Fruit fly (Drosophila melanogaster) whole organism, prepupa: ENCODE data around the gene CG4101.

Source experiments
- Blimp-1 ChIP-seq: fragments of 200-800 bp; sonication (Bioruptor generic); optimal IDR thresholded peaks from 3 replicates; lab custom pipeline; 2017; ENCODE audit warnings: missing biosample characterization, missing genetic modification characterization, mild to moderate bottlenecking, moderate library complexity, missing genetic modification reagents
- CG10631 ChIP-seq: fragments of 200-800 bp; sonication (Bioruptor generic); optimal IDR thresholded peaks from 2 replicates; lab custom pipeline; 2016; ENCODE audit warnings: missing biosample characterization, missing genetic modification characterization
- CG10669 ChIP-seq: fragments of 200-800 bp; sonication (Bioruptor generic); optimal IDR thresholded peaks from 3 replicates; lab custom pipeline; 2018; ENCODE audit warnings: missing biosample characterization, mild to moderate bottlenecking, missing genetic modification characterization, moderate library complexity
- CG11762 ChIP-seq: fragments of 200-800 bp; sonication (Bioruptor generic); optimal IDR thresholded peaks from 3 replicates; lab custom pipeline; 2016; ENCODE audit warnings: missing biosample characterization, missing genetic modification characterization; ENCODE audit not compliant: insufficient read depth
- CG15336 ChIP-seq: fragments of 200-800 bp; sonication (Bioruptor generic); IDR thresholded peaks from 2 replicates; pipeline ENCODE4 v1.3.6; 2022; ENCODE audit warnings: missing biosample characterization, missing genetic modification characterization
- CG1621 ChIP-seq: fragments of 200-800 bp; sonication (Bioruptor generic); optimal IDR thresholded peaks from 3 replicates; lab custom pipeline; 2018; ENCODE audit warnings: missing biosample characterization, mild to moderate bottlenecking, missing genetic modification characterization
- CG16779 ChIP-seq: fragments of 200-800 bp; sonication (Bioruptor generic); optimal IDR thresholded peaks from 3 replicates; lab custom pipeline; 2017; ENCODE audit warnings: missing biosample characterization, mild to moderate bottlenecking, missing genetic modification characterization
- CG3032 ChIP-seq: fragments of 200-800 bp; optimal IDR thresholded peaks from 2 replicates; lab custom pipeline; 2019; ENCODE audit warnings: missing biosample characterization, mild to moderate bottlenecking, missing genetic modification characterization, moderate library complexity
- CG34406 ChIP-seq: fragments of 200-800 bp; sonication (Bioruptor generic); optimal IDR thresholded peaks from 3 replicates; lab custom pipeline; 2016; ENCODE audit warnings: missing biosample characterization, missing genetic modification characterization
- CG3919 ChIP-seq: fragments of 200-800 bp; sonication (Bioruptor generic); optimal IDR thresholded peaks from 3 replicates; lab custom pipeline; 2016; ENCODE audit warnings: missing biosample characterization, missing genetic modification characterization
- CG4318 ChIP-seq: fragments of 200-800 bp; sonication (Bioruptor generic); optimal IDR thresholded peaks from 3 replicates; lab custom pipeline; 2017; ENCODE audit warnings: missing biosample characterization, mild to moderate bottlenecking, missing genetic modification characterization
- CG7368 ChIP-seq: fragments of 200-800 bp; sonication (Bioruptor generic); optimal IDR thresholded peaks from 3 replicates; lab custom pipeline; 2016; ENCODE audit warnings: missing biosample characterization, missing genetic modification characterization
- CG8319 ChIP-seq: fragments of 200-800 bp; sonication (Bioruptor generic); optimal IDR thresholded peaks from 3 replicates; lab custom pipeline; 2016; ENCODE audit warnings: missing biosample characterization, missing genetic modification characterization
- CG8632 ChIP-seq: fragments of 200-800 bp; sonication (Bioruptor generic); optimal IDR thresholded peaks from 3 replicates; lab custom pipeline; 2016; ENCODE audit warnings: missing biosample characterization, missing genetic modification characterization
- CG9139 ChIP-seq: fragments of 200-800 bp; sonication (Bioruptor generic); optimal IDR thresholded peaks from 3 replicates; lab custom pipeline; 2017; ENCODE audit warnings: missing biosample characterization, mild to moderate bottlenecking, missing genetic modification characterization
- Eip75B ChIP-seq: fragments of 200-800 bp; sonication (Bioruptor generic); optimal IDR thresholded peaks from 3 replicates; lab custom pipeline; 2016; ENCODE audit warnings: missing biosample characterization, missing genetic modification characterization
- Eip78C ChIP-seq: fragments of 200-800 bp; sonication (Bioruptor generic); peaks from one replicate; lab custom pipeline; 2016; ENCODE audit warnings: missing biosample characterization, missing genetic modification characterization
- Eip93F ChIP-seq: fragments of 200-800 bp; sonication (Bioruptor generic); optimal IDR thresholded peaks from 2 replicates; lab custom pipeline; 2016; ENCODE audit warnings: missing biosample characterization, mild to moderate bottlenecking, missing genetic modification characterization
- Ets21C ChIP-seq: fragments of 200-800 bp; sonication (Bioruptor generic); optimal IDR thresholded peaks from 3 replicates; lab custom pipeline; 2016; ENCODE audit warnings: missing biosample characterization, missing genetic modification characterization
- Ets96B ChIP-seq: fragments of 200-800 bp; optimal IDR thresholded peaks from 2 replicates; lab custom pipeline; 2019; ENCODE audit warnings: missing biosample characterization, mild to moderate bottlenecking, missing genetic modification characterization, moderate library complexity
- Gug ChIP-seq: fragments of 200-800 bp; sonication (Bioruptor generic); IDR thresholded peaks from 2 replicates; pipeline ENCODE4 v1.3.6; 2022; ENCODE audit warnings: missing biosample characterization, missing genetic modification characterization
- Hr39 ChIP-seq: fragments of 200-800 bp; sonication (Bioruptor generic); optimal IDR thresholded peaks from 2 replicates; lab custom pipeline; 2016; ENCODE audit warnings: missing biosample characterization, missing genetic modification characterization
- Hr4 ChIP-seq: fragments of 200-800 bp; sonication (Bioruptor generic); optimal IDR thresholded peaks from 3 replicates; lab custom pipeline; 2016; ENCODE audit warnings: missing biosample characterization, missing genetic modification characterization
- Lpt ChIP-seq: fragments of 200-800 bp; sonication (Bioruptor generic); optimal IDR thresholded peaks from 3 replicates; lab custom pipeline; 2016; ENCODE audit warnings: missing biosample characterization, missing genetic modification characterization
- Sox102F ChIP-seq: fragments of 200-800 bp; sonication (Bioruptor generic); optimal IDR thresholded peaks from 2 replicates; lab custom pipeline; 2016; ENCODE audit warnings: missing biosample characterization, mild to moderate bottlenecking, missing genetic modification characterization
- cyc ChIP-seq: fragments of 200-800 bp; sonication (Bioruptor generic); optimal IDR thresholded peaks from 3 replicates; lab custom pipeline; 2016; ENCODE audit warnings: missing biosample characterization, missing genetic modification characterization
- dsx ChIP-seq: fragments of 200-800 bp; optimal IDR thresholded peaks from 3 replicates; lab custom pipeline; 2019; ENCODE audit warnings: missing biosample characterization, mild to moderate bottlenecking, missing genetic modification characterization, moderate library complexity; ENCODE audit not compliant: poor library complexity, severe bottlenecking
- eg ChIP-seq: fragments of 200-800 bp; sonication (Bioruptor generic); IDR thresholded peaks from 3 replicates; pipeline ENCODE4 v1.3.6; 2022; ENCODE audit warnings: missing biosample characterization, missing genetic modification characterization
- esn ChIP-seq: fragments of 200-800 bp; sonication (Bioruptor generic); optimal IDR thresholded peaks from 2 replicates; lab custom pipeline; 2016; ENCODE audit warnings: missing biosample characterization, mild to moderate bottlenecking, missing genetic modification characterization, moderate library complexity
- fd59A ChIP-seq: fragments of 200-800 bp; sonication (Bioruptor generic); optimal IDR thresholded peaks from 2 replicates; lab custom pipeline; 2017; ENCODE audit warnings: missing biosample characterization, mild to moderate bottlenecking, missing genetic modification characterization, missing genetic modification reagents
- fkh ChIP-seq: fragments of 200-800 bp; sonication (Bioruptor generic); optimal IDR thresholded peaks from 3 replicates; lab custom pipeline; 2017; ENCODE audit warnings: missing biosample characterization, mild to moderate bottlenecking, missing genetic modification characterization, moderate library complexity
- net ChIP-seq: fragments of 200-800 bp; sonication (Bioruptor generic); optimal IDR thresholded peaks from 3 replicates; lab custom pipeline; 2016; ENCODE audit warnings: missing biosample characterization, missing genetic modification characterization
- pdm3 ChIP-seq: fragments of 200-800 bp; sonication (Bioruptor generic); optimal IDR thresholded peaks from 3 replicates; lab custom pipeline; 2016; ENCODE audit warnings: missing biosample characterization, missing genetic modification characterization
- salr ChIP-seq, 2 experiments: fragments of 200-800 bp; sonication (Bioruptor generic); optimal IDR thresholded peaks; 3 replicates each; lab custom pipeline; 2016 to 2018; ENCODE audit warnings: missing biosample characterization in 2 of 2, missing genetic modification characterization in 2 of 2, mild to moderate bottlenecking in 1 of 2
- ss ChIP-seq, 2 experiments: fragments of 200-800 bp; sonication (Bioruptor generic); optimal IDR thresholded peaks; 2 replicates in 1 of 2; 3 replicates in 1 of 2; lab custom pipeline; 2017 to 2018; ENCODE audit warnings: mild to moderate bottlenecking in 2 of 2, missing biosample characterization in 2 of 2, missing genetic modification characterization in 2 of 2, moderate library complexity in 1 of 2
- svp ChIP-seq: fragments of 200-800 bp; sonication (Bioruptor generic); peaks from one replicate; lab custom pipeline; 2016; ENCODE audit warnings: missing biosample characterization, missing genetic modification characterization
- topi ChIP-seq: fragments of 200-800 bp; sonication (Bioruptor generic); optimal IDR thresholded peaks from 3 replicates; lab custom pipeline; 2016; ENCODE audit warnings: missing biosample characterization, missing genetic modification characterization
- vri ChIP-seq: fragments of 200-800 bp; sonication (Bioruptor generic); optimal IDR thresholded peaks from 3 replicates; lab custom pipeline; 2016; ENCODE audit warnings: missing biosample characterization, mild to moderate bottlenecking, missing genetic modification characterization

CG4101 gene

dm6 chr3L:16647578-16648113, 35.4 kb downstream of the CG4101 start, which contains the start of gene Abl (continued):
- peak; percentile 37 for TF ChIP-seq vri
- TF ChIP-seq CG11762 (GFP tag; lab: Kevin White, UChicago): no peak
- no peak for TF ChIP-seq CG4318 (GFP tag; lab: Kevin White, UChicago)
- peak; percentile 54 for TF ChIP-seq esn (GFP tag; lab: Kevin White, UChicago)
- no peak for TF ChIP-seq Blimp-1 (GFP tag; lab: Kevin White, UChicago)
- TF ChIP-seq pdm3: no peak
- peak; percentile 3 for TF ChIP-seq fkh (GFP tag; lab: Kevin White, UChicago)
- no peak for TF ChIP-seq Ets96B (tag; lab: Kevin White, UChicago)

- TF ChIP-seq CG10631 (no peak), ss (GFP tag; optimal IDR thresholded peaks at IDR 0.05; lab: Kevin White, UChicago) (no peak), Sox102F (GFP tag; lab: Kevin White, UChicago) (no peak), Blimp-1 (GFP tag; lab: Kevin White, UChicago) (no peak), Hr4 (GFP tag; lab: Kevin White, UChicago) (no peak), fd59A (GFP tag; lab: Kevin White, UChicago) (no peak), Eip93F (GFP tag; lab: Kevin White, UChicago) (no peak), CG15336 (GFP tag; lab: Robert Waterston, UW) (no peak), pdm3 (no peak), CG9139 (GFP tag; lab: Kevin White, UChicago) (no peak), CG8319 (GFP tag; lab: Kevin White, UChicago) (no peak), Ets21C (GFP tag; lab: Kevin White, UChicago) (no peak), svp (no peak), dsx (GFP tag; lab: Kevin White, UChicago) (no peak), eg (GFP tag; lab: Robert Waterston, UW) (no peak)
Measured at dm6 chr3L:16650078-16650477, 37.8 kb downstream of the CG4101 start.

dm6 chr3L:16651127-16651526, 38.8 kb downstream of the CG4101 start:
- TF ChIP-seq CG4318 (GFP tag; lab: Kevin White, UChicago) (no peak), salr (GFP tag; optimal IDR thresholded peaks at IDR 0.05; lab: Kevin White, UChicago) (no peak), Eip93F (GFP tag; lab: Kevin White, UChicago) (no peak), Gug (GFP tag; lab: Robert Waterston, UW) (no peak), ss (GFP tag; optimal IDR thresholded peaks at IDR 0.05; lab: Kevin White, UChicago) (peak in 1 of 2 experiments; percentile 38), CG3919 (no peak), CG1621 (tag; lab: Kevin White, UChicago) (peak; percentile 67), CG34406 (no peak), CG7368 (no peak)

dm6 chr3L:16652531-16652930, 40.2 kb downstream of the CG4101 start:
- TF ChIP-seq Blimp-1 (GFP tag; lab: Kevin White, UChicago) (no peak), vri (peak; percentile 31), CG15336 (GFP tag; lab: Robert Waterston, UW) (no peak), CG8632 (GFP tag; lab: Kevin White, UChicago) (no peak), Eip75B (GFP tag; lab: Kevin White, UChicago) (no peak)

dm6 chr3L:16653679-16654078, 41.4 kb downstream of the CG4101 start:
- TF ChIP-seq svp: peak; percentile 60
- TF ChIP-seq Ets21C (GFP tag; lab: Kevin White, UChicago): no peak
- no peak for TF ChIP-seq Lpt (GFP tag; lab: Kevin White, UChicago)

dm6 chr3L:16657014-16657413, 44.7 kb downstream of the CG4101 start:
- TF ChIP-seq Sox102F (GFP tag; lab: Kevin White, UChicago) (peak; percentile 11), topi (peak; percentile 41), Hr4 (GFP tag; lab: Kevin White, UChicago) (peak; percentile 55), pdm3 (peak; percentile 41), cyc (GFP tag; lab: Kevin White, UChicago) (peak; percentile 6), Eip78C (GFP tag; lab: Kevin White, UChicago) (peak; percentile 79), CG10631 (peak; percentile 30), ss (GFP tag; optimal IDR thresholded peaks at IDR 0.05; lab: Kevin White, UChicago) (no peak), esn (GFP tag; lab: Kevin White, UChicago) (peak; percentile 39), Gug (GFP tag; lab: Robert Waterston, UW) (no peak), CG8319 (GFP tag; lab: Kevin White, UChicago) (no peak), Hr39 (GFP tag; lab: Kevin White, UChicago) (peak; percentile 17), CG16779 (tag; lab: Kevin White, UChicago) (peak; percentile 12), salr (GFP tag; optimal IDR thresholded peaks at IDR 0.05; lab: Kevin White, UChicago) (peak in 1 of 2 experiments; percentile 36), fkh (GFP tag; lab: Kevin White, UChicago) (no peak), CG3032 (tag; lab: Kevin White, UChicago) (peak; percentile 4), CG9139 (GFP tag; lab: Kevin White, UChicago) (no peak), CG3919 (peak; percentile 45), CG34406 (no peak), CG10669 (GFP tag; lab: Kevin White, UChicago) (peak; percentile 27), net (GFP tag; lab: Kevin White, UChicago) (peak; percentile 41), fd59A (GFP tag; lab: Kevin White, UChicago) (no peak)
